Worm (Caenorhabditis elegans) whole organism, L2 larva: Measurements from ENCODE around the gene R08E5.4.

Source experiments
- blmp-1 ChIP-seq: sonication (generic microtip); optimal IDR thresholded peaks from 2 replicates; lab custom pipeline; 2017; ENCODE audit warnings: missing genetic modification characterization, mild to moderate bottlenecking, missing compliant biosample characterization, antibody characterized with exemption, moderate library complexity; ENCODE audit not compliant: insufficient read depth
- egl-27 ChIP-seq: sonication (generic microtip); optimal IDR thresholded peaks from 3 replicates; lab custom pipeline; 2017; ENCODE audit warnings: missing biosample characterization, missing genetic modification reagents, missing genetic modification characterization
- elt-3 ChIP-seq: sonication (generic microtip); optimal IDR thresholded peaks from 2 replicates; lab custom pipeline; 2017; ENCODE audit warnings: missing biosample characterization, missing genetic modification characterization
- nhr-12 ChIP-seq: fragments of 150-350 bp; optimal IDR thresholded peaks from 2 replicates; lab custom pipeline; 2014; ENCODE audit warnings: missing biosample characterization, missing genetic modification characterization
- nhr-129 ChIP-seq: fragments of 150-350 bp; optimal IDR thresholded peaks from 2 replicates; lab custom pipeline; 2014; ENCODE audit warnings: missing biosample characterization, missing genetic modification characterization
- nhr-77 ChIP-seq: fragments of 150-350 bp; optimal IDR thresholded peaks from 2 replicates; lab custom pipeline; 2014; ENCODE audit warnings: missing biosample characterization, missing genetic modification characterization
- peb-1 ChIP-seq: fragments of 150-350 bp; optimal IDR thresholded peaks from 2 replicates; lab custom pipeline; 2014; ENCODE audit warnings: missing biosample characterization, missing genetic modification characterization
- unc-39 ChIP-seq: fragments of 150-350 bp; optimal IDR thresholded peaks from 2 replicates; lab custom pipeline; 2014; ENCODE audit warnings: missing biosample characterization, missing genetic modification characterization

DNA sequence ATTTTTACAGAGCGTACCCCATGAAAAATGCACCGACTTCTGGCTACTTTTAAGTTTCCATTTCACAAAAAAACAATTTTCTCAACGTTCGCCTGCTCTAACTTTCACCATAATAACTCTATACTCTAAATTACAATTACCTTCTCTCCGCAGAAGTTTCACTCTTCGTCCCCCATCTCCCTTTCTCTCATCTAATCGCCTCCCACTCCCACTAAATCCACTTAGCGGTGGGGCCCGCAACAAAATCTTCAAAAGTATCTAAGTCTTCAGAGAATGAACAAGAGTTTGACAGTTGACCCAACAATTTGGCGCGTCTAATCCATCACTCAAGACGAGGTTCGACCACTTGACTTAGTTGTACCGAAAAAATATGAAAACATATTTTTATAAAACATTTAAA lies 30.0 kb upstream of the R08E5.4 start:
- TF ChIP-seq nhr-77: no peak
- TF ChIP-seq egl-27 (tag; lab: Kevin White, UChicago): no peak
- TF ChIP-seq nhr-12 (tag; lab: Kevin White, UChicago): no peak
- TF ChIP-seq nhr-129 (tag; lab: Kevin White, UChicago): no peak
- no peak for TF ChIP-seq unc-39 (tag; lab: Kevin White, UChicago)
- TF ChIP-seq peb-1: no peak
- TF ChIP-seq elt-3: no peak
- TF ChIP-seq blmp-1 (tag; lab: Kevin White, UChicago): no peak
